Worm (Caenorhabditis elegans) whole organism, early embryonic: ENCODE data around the gene ZC190.6.

Source experiments
- B0310.2 ChIP-seq: sonication (generic microtip); optimal IDR thresholded peaks from 2 replicates; lab custom pipeline; 2016; ENCODE audit warnings: mild to moderate bottlenecking, missing genetic modification characterization, missing compliant biosample characterization
- ama-1 ChIP-seq: fragments of 150-350 bp; optimal IDR thresholded peaks from 2 replicates; lab custom pipeline; 2014
- ceh-13 ChIP-seq: fragments of 200-800 bp; sonication (Bioruptor generic); optimal IDR thresholded peaks from 2 replicates; lab custom pipeline; 2018; ENCODE audit warnings: mild to moderate bottlenecking, missing genetic modification characterization, missing compliant biosample characterization
- ets-7 ChIP-seq: sonication (generic microtip); optimal IDR thresholded peaks from 2 replicates; lab custom pipeline; 2016; ENCODE audit warnings: missing genotype, missing genetic modification characterization, missing compliant biosample characterization
- flt-1 ChIP-seq: fragments of 200-800 bp; sonication (Bioruptor generic); IDR thresholded peaks from 2 replicates; pipeline ENCODE4 v1.3.6; 2022; ENCODE audit warnings: missing genetic modification characterization, missing compliant biosample characterization
- hmbx-1 ChIP-seq: sonication (generic microtip); optimal IDR thresholded peaks from 2 replicates; lab custom pipeline; 2016; ENCODE audit warnings: mild to moderate bottlenecking, missing genetic modification characterization, missing compliant biosample characterization
- hmg-4 ChIP-seq: fragments of 200-800 bp; sonication (Bioruptor generic); optimal IDR thresholded peaks from 2 replicates; lab custom pipeline; 2018; ENCODE audit warnings: mild to moderate bottlenecking, missing genetic modification characterization, missing compliant biosample characterization
- hnd-1 ChIP-seq: sonication (generic microtip); optimal IDR thresholded peaks from 2 replicates; lab custom pipeline; 2016; ENCODE audit warnings: missing genetic modification characterization, missing compliant biosample characterization
- pes-1 ChIP-seq: fragments of 200-800 bp; sonication (Bioruptor generic); IDR thresholded peaks from 2 replicates; pipeline ENCODE4 v1.3.6; 2022; ENCODE audit warnings: missing genetic modification reagents, missing genetic modification characterization, missing compliant biosample characterization
- sea-1 ChIP-seq: fragments of 200-800 bp; sonication (Bioruptor generic); conservative IDR thresholded peaks from 2 replicates; pipeline ENCODE4 v1.3.6; 2022; ENCODE audit warnings: missing genetic modification characterization, missing compliant biosample characterization
- tbx-11 ChIP-seq: fragments of 200-800 bp; sonication (Bioruptor generic); IDR thresholded peaks from 2 replicates; pipeline ENCODE4 v1.3.6; 2022; ENCODE audit warnings: missing genetic modification characterization, missing compliant biosample characterization
- tbx-37 ChIP-seq: fragments of 200-800 bp; sonication (Bioruptor generic); conservative IDR thresholded peaks from 2 replicates; pipeline ENCODE4 v1.3.6; 2022; ENCODE audit warnings: missing genetic modification reagents, missing genetic modification characterization, missing compliant biosample characterization
- tra-4 ChIP-seq: sonication (generic microtip); optimal IDR thresholded peaks from 2 replicates; lab custom pipeline; 2017; ENCODE audit warnings: missing genetic modification characterization, missing compliant biosample characterization

- no peak for TF ChIP-seq ama-1 (lab: Kevin White, UChicago)
- no peak for TF ChIP-seq pes-1 (GFP tag; lab: Robert Waterston, UW)
- no peak for TF ChIP-seq hnd-1 (tag; lab: Kevin White, UChicago)
- no peak for TF ChIP-seq tra-4 (tag; lab: Kevin White, UChicago)
- TF ChIP-seq sea-1, result no peak
- no peak for TF ChIP-seq B0310.2 (tag; lab: Kevin White, UChicago)
- no peak for TF ChIP-seq hmg-4 (GFP tag; lab: Kevin White, UChicago)
- no peak for TF ChIP-seq tbx-11 (GFP tag; lab: Robert Waterston, UW)
- TF ChIP-seq tbx-37 (GFP tag; lab: Robert Waterston, UW), result no peak
- TF ChIP-seq flt-1, result no peak
- TF ChIP-seq ceh-13 (GFP tag; lab: Kevin White, UChicago), result no peak
- no peak for TF ChIP-seq ets-7
- TF ChIP-seq hmbx-1 (tag; lab: Kevin White, UChicago), result no peak
Measured at ce11 chrV:8651007-8651711, 25.9 kb downstream of the ZC190.6 start.
